Fruit fly (Drosophila melanogaster) whole organism, embryonic: ENCODE data around the gene CG32214.
A peak's percentile ranks its signal among the peaks of the same experiment; 100 is the strongest.

Source experiments
- Abd-B ChIP-seq: fragments of 200-800 bp; sonication (Bioruptor generic); optimal IDR thresholded peaks from 2 replicates; lab custom pipeline; 2018; ENCODE audit warnings: missing biosample characterization, mild to moderate bottlenecking, missing genetic modification characterization, moderate library complexity
- Ada2b ChIP-seq: fragments of 200-800 bp; sonication (Bioruptor generic); IDR thresholded peaks from 2 replicates; pipeline ENCODE4 v1.3.6; 2022; ENCODE audit warnings: missing biosample characterization, missing genetic modification characterization
- Atf3 ChIP-seq: fragments of 200-800 bp; sonication (Bioruptor generic); optimal IDR thresholded peaks from 3 replicates; lab custom pipeline; 2016; ENCODE audit warnings: missing biosample characterization, missing genetic modification characterization
- CG10321 ChIP-seq: fragments of 200-800 bp; sonication (Bioruptor generic); IDR thresholded peaks from 2 replicates; pipeline ENCODE4 v1.3.6; 2022; ENCODE audit warnings: missing biosample characterization, missing genetic modification characterization
- CG11696 ChIP-seq: fragments of 200-800 bp; sonication (Bioruptor generic); IDR thresholded peaks from 2 replicates; pipeline ENCODE4 v1.3.6; 2022; ENCODE audit warnings: missing biosample characterization, missing genetic modification characterization
- CG12236 ChIP-seq: fragments of 200-800 bp; sonication (Bioruptor generic); optimal IDR thresholded peaks from 2 replicates; lab custom pipeline; 2016; ENCODE audit warnings: missing biosample characterization, missing genetic modification characterization
- CG12299 ChIP-seq: fragments of 200-800 bp; sonication (Bioruptor generic); optimal IDR thresholded peaks from 2 replicates; lab custom pipeline; 2018; ENCODE audit warnings: missing biosample characterization, mild to moderate bottlenecking, missing genetic modification characterization
- CG12659 ChIP-seq: fragments of 200-800 bp; sonication (Bioruptor generic); optimal IDR thresholded peaks from 3 replicates; lab custom pipeline; 2017; ENCODE audit warnings: mild to moderate bottlenecking, missing biosample characterization, missing genetic modification reagents, missing genetic modification characterization
- CG12942 ChIP-seq: fragments of 200-800 bp; sonication (Bioruptor generic); optimal IDR thresholded peaks from 3 replicates; lab custom pipeline; 2016; ENCODE audit warnings: missing biosample characterization, missing genetic modification characterization
- CG13624 ChIP-seq: fragments of 200-800 bp; sonication (Bioruptor generic); optimal IDR thresholded peaks from 2 replicates; lab custom pipeline; 2016; ENCODE audit warnings: missing biosample characterization, missing genetic modification characterization
- CG15601 ChIP-seq: fragments of 200-800 bp; sonication (Bioruptor generic); optimal IDR thresholded peaks from 3 replicates; lab custom pipeline; 2019; ENCODE audit warnings: missing biosample characterization, mild to moderate bottlenecking, missing genetic modification characterization, moderate library complexity
- CG17829 ChIP-seq: fragments of 200-800 bp; optimal IDR thresholded peaks from 2 replicates; lab custom pipeline; 2019; ENCODE audit warnings: missing biosample characterization, mild to moderate bottlenecking, missing genetic modification characterization, moderate library complexity
- CG18599 ChIP-seq: fragments of 200-800 bp; sonication (Bioruptor generic); optimal IDR thresholded peaks from 3 replicates; lab custom pipeline; 2017; ENCODE audit warnings: missing biosample characterization, missing genetic modification characterization, mild to moderate bottlenecking, moderate library complexity, missing genetic modification reagents
- CG31365 ChIP-seq: fragments of 200-800 bp; sonication (Bioruptor generic); optimal IDR thresholded peaks from 2 replicates; lab custom pipeline; 2018; ENCODE audit warnings: missing biosample characterization, mild to moderate bottlenecking, missing genetic modification characterization
- CG32772 ChIP-seq: fragments of 200-800 bp; sonication (Bioruptor generic); IDR thresholded peaks from 2 replicates; pipeline ENCODE4 v1.3.6; 2022; ENCODE audit warnings: missing biosample characterization, missing genetic modification characterization
- CG3281 ChIP-seq: fragments of 200-800 bp; sonication (Bioruptor generic); optimal IDR thresholded peaks from 3 replicates; lab custom pipeline; 2017; ENCODE audit warnings: missing biosample characterization, mild to moderate bottlenecking, missing genetic modification characterization
- CG3838 ChIP-seq: fragments of 200-800 bp; sonication (Bioruptor generic); optimal IDR thresholded peaks from 3 replicates; lab custom pipeline; 2016; ENCODE audit warnings: missing biosample characterization, missing genetic modification characterization
- CG42726 ChIP-seq: fragments of 200-800 bp; sonication (Bioruptor generic); IDR thresholded peaks from 2 replicates; pipeline ENCODE4 v1.3.6; 2022; ENCODE audit warnings: missing biosample characterization, missing genetic modification characterization; ENCODE audit not compliant: partially characterized antibody
- CG4282 ChIP-seq: fragments of 200-800 bp; sonication (Bioruptor generic); optimal IDR thresholded peaks from 2 replicates; lab custom pipeline; 2016; ENCODE audit warnings: missing biosample characterization, missing genetic modification characterization
- CG4328 ChIP-seq: fragments of 200-800 bp; sonication (Bioruptor generic); optimal IDR thresholded peaks from 3 replicates; lab custom pipeline; 2017; ENCODE audit warnings: missing biosample characterization, missing genetic modification reagents, missing genetic modification characterization
- CG5953 ChIP-seq: fragments of 200-800 bp; sonication (Bioruptor generic); IDR thresholded peaks from 2 replicates; pipeline ENCODE4 v1.3.6; 2022; ENCODE audit warnings: missing biosample characterization, missing genetic modification characterization
- CG7556 ChIP-seq: fragments of 200-800 bp; sonication (Bioruptor generic); optimal IDR thresholded peaks from 2 replicates; lab custom pipeline; 2017; ENCODE audit warnings: missing biosample characterization, mild to moderate bottlenecking, missing genetic modification characterization
- CG8281 ChIP-seq: fragments of 200-800 bp; sonication (Bioruptor generic); optimal IDR thresholded peaks from 2 replicates; lab custom pipeline; 2018; ENCODE audit warnings: missing biosample characterization, mild to moderate bottlenecking, missing genetic modification characterization, moderate library complexity
- CG8388 ChIP-seq: fragments of 200-800 bp; sonication (Bioruptor generic); optimal IDR thresholded peaks from 2 replicates; lab custom pipeline; 2019; ENCODE audit warnings: missing biosample characterization, mild to moderate bottlenecking, missing genetic modification characterization, moderate library complexity
- CG9437 ChIP-seq: fragments of 200-800 bp; sonication (Bioruptor generic); optimal IDR thresholded peaks from 2 replicates; lab custom pipeline; 2018; ENCODE audit warnings: missing biosample characterization, mild to moderate bottlenecking, missing genetic modification characterization
- CTCF ChIP-seq: fragments of 200-800 bp; sonication (Bioruptor generic); optimal IDR thresholded peaks from 2 replicates; lab custom pipeline; 2017; ENCODE audit warnings: missing biosample characterization, mild to moderate bottlenecking, missing genetic modification characterization, moderate library complexity
- Ets97D ChIP-seq: fragments of 200-800 bp; sonication (Bioruptor generic); optimal IDR thresholded peaks from 3 replicates; lab custom pipeline; 2016; ENCODE audit warnings: missing biosample characterization, missing genetic modification characterization
- Gsc ChIP-seq: fragments of 200-800 bp; sonication (Bioruptor generic); IDR thresholded peaks from 2 replicates; pipeline ENCODE4 v1.3.6; 2022; ENCODE audit warnings: missing biosample characterization, missing genetic modification characterization
- Gug ChIP-seq: fragments of 200-800 bp; sonication (Bioruptor generic); IDR thresholded peaks from 4 replicates; pipeline ENCODE4 v1.3.6; 2022; ENCODE audit warnings: missing biosample characterization, missing genetic modification characterization
- HLH3B ChIP-seq: fragments of 200-800 bp; sonication (Bioruptor generic); IDR thresholded peaks from 2 replicates; pipeline ENCODE4 v1.3.6; 2022; ENCODE audit warnings: missing biosample characterization, missing genetic modification characterization
- HmgZ ChIP-seq: fragments of 200-800 bp; sonication (Bioruptor generic); optimal IDR thresholded peaks from 2 replicates; lab custom pipeline; 2018; ENCODE audit warnings: missing biosample characterization, mild to moderate bottlenecking, missing genetic modification characterization
- Lpt ChIP-seq: fragments of >200 bp; optimal IDR thresholded peaks from 2 replicates; lab custom pipeline; 2018; ENCODE audit warnings: missing biosample characterization, missing genetic modification characterization
- MESR4 ChIP-seq: fragments of 200-800 bp; sonication (Bioruptor generic); optimal IDR thresholded peaks from 2 replicates; lab custom pipeline; 2018; ENCODE audit warnings: missing biosample characterization, mild to moderate bottlenecking, missing genetic modification characterization, moderate library complexity
- Meics ChIP-seq: fragments of 200-800 bp; sonication (Bioruptor generic); optimal IDR thresholded peaks from 2 replicates; lab custom pipeline; 2017; ENCODE audit warnings: missing biosample characterization, mild to moderate bottlenecking, missing genetic modification characterization
- NC2β ChIP-seq: fragments of 200-800 bp; sonication (Bioruptor generic); optimal IDR thresholded peaks from 2 replicates; lab custom pipeline; 2016; ENCODE audit warnings: missing biosample characterization, missing genetic modification characterization
- Pdp1 ChIP-seq, 2 experiments: fragments of 200-800 bp; sonication (Bioruptor generic); optimal IDR thresholded peaks; 3 replicates each; lab custom pipeline; 2016; ENCODE audit warnings: missing biosample characterization in 2 of 2, missing genetic modification characterization in 2 of 2, mild to moderate bottlenecking in 1 of 2, moderate library complexity in 1 of 2
- Ptx1 ChIP-seq: fragments of 200-800 bp; sonication (Bioruptor generic); IDR thresholded peaks from 2 replicates; pipeline ENCODE4 v1.3.6; 2022; ENCODE audit warnings: missing biosample characterization, missing genetic modification characterization
- Rx ChIP-seq: fragments of 200-800 bp; sonication (Bioruptor generic); IDR thresholded peaks from 2 replicates; pipeline ENCODE4 v1.3.6; 2022; ENCODE audit warnings: missing biosample characterization, missing genetic modification characterization
- az2 ChIP-seq: fragments of 200-800 bp; sonication (Bioruptor generic); optimal IDR thresholded peaks from 3 replicates; lab custom pipeline; 2016; ENCODE audit warnings: missing biosample characterization, missing genetic modification characterization
- dysf ChIP-seq: fragments of 200-800 bp; sonication (Bioruptor generic); IDR thresholded peaks from 3 replicates; pipeline ENCODE4 v1.3.6; 2022; ENCODE audit warnings: missing biosample characterization, missing genetic modification characterization
- ftz-f1 ChIP-seq: fragments of 200-800 bp; sonication (Bioruptor generic); optimal IDR thresholded peaks from 2 replicates; lab custom pipeline; 2016; ENCODE audit warnings: missing biosample characterization, missing genetic modification characterization
- gce ChIP-seq: fragments of 200-800 bp; sonication (Bioruptor generic); IDR thresholded peaks from 3 replicates; pipeline ENCODE4 v1.3.6; 2022; ENCODE audit warnings: missing biosample characterization, missing genetic modification characterization
- h ChIP-seq: fragments of >200 bp; optimal IDR thresholded peaks from 2 replicates; lab custom pipeline; 2017
- nmo ChIP-seq: fragments of 200-800 bp; sonication (Bioruptor generic); optimal IDR thresholded peaks from 2 replicates; lab custom pipeline; 2018; ENCODE audit warnings: missing biosample characterization, mild to moderate bottlenecking, missing genetic modification characterization, moderate library complexity
- org-1 ChIP-seq: fragments of 200-800 bp; sonication (Bioruptor generic); optimal IDR thresholded peaks from 2 replicates; lab custom pipeline; 2017; ENCODE audit warnings: missing biosample characterization, missing genetic modification characterization
- prd ChIP-seq, 3 experiments: fragments of >200 bp in 2 of 3; fragments of 200-800 bp in 1 of 3; sonication (Bioruptor generic) in 1 of 3; optimal IDR thresholded peaks in 2 of 3; IDR thresholded peaks in 1 of 3; 2 replicates in 2 of 3; 3 replicates in 1 of 3; pipeline versions ENCODE4 v1.3.6 to Lab custom; 2017 to 2022; ENCODE audit warnings: missing biosample characterization in 1 of 3, missing genetic modification characterization in 1 of 3
- shn ChIP-seq: fragments of 200-800 bp; sonication (Bioruptor generic); optimal IDR thresholded peaks from 3 replicates; lab custom pipeline; 2016; ENCODE audit warnings: missing biosample characterization, missing genetic modification characterization
- sima ChIP-seq: fragments of 200-800 bp; sonication (Bioruptor generic); optimal IDR thresholded peaks from 2 replicates; lab custom pipeline; 2016; ENCODE audit warnings: missing biosample characterization, missing genetic modification characterization
- so ChIP-seq: fragments of 200-800 bp; sonication (Bioruptor generic); IDR thresholded peaks from 3 replicates; pipeline ENCODE4 v1.3.6; 2022; ENCODE audit warnings: missing biosample characterization, missing genetic modification characterization
- stwl ChIP-seq: fragments of 200-800 bp; sonication (Bioruptor generic); optimal IDR thresholded peaks from 3 replicates; lab custom pipeline; 2018; ENCODE audit warnings: missing biosample characterization, mild to moderate bottlenecking, missing genetic modification characterization, moderate library complexity
- tup ChIP-seq: fragments of 200-800 bp; sonication (Bioruptor generic); optimal IDR thresholded peaks from 2 replicates; lab custom pipeline; 2016; ENCODE audit warnings: missing biosample characterization, mild to moderate bottlenecking, missing genetic modification characterization, moderate library complexity
- zen2 ChIP-seq: fragments of 200-800 bp; sonication (Bioruptor generic); IDR thresholded peaks from 3 replicates; pipeline ENCODE4 v1.3.6; 2022; ENCODE audit warnings: missing biosample characterization, missing genetic modification characterization; ENCODE audit not compliant: partially characterized antibody
- zfh1 ChIP-seq: fragments of 200-800 bp; sonication (Bioruptor generic); IDR thresholded peaks from 3 replicates; pipeline ENCODE4 v1.3.6; 2022; ENCODE audit warnings: missing biosample characterization, missing genetic modification characterization

CG32214 gene

DNA sequence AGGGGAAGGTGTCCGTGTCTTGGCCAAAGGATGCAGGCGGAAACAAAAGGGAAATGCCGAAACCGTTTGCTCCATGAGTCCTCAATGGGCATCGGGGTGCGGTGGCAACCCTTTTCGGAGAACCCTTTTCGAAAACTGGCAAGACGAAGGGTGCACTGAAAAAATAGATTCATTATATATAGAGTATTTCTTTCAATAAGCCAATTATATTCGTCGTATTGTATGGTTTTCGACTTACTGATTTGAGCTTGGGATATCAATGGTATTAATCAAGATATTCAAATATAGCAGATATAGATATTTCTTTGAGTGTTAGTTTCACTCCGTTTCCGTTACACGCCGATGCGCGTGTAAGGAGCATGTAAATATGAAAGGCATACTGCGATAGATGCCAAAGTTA lies 24.9 kb upstream of the CG32214 start (continued):
- TF ChIP-seq CG9437 (GFP tag; lab: Kevin White, UChicago), result no peak
- no peak for TF ChIP-seq Atf3 (GFP tag; lab: Kevin White, UChicago)
- TF ChIP-seq CG8388 (GFP tag; lab: Kevin White, UChicago), result no peak
- no peak for TF ChIP-seq Rx (GFP tag; lab: Robert Waterston, UW)
- no peak for TF ChIP-seq CG17829
- no peak for TF ChIP-seq so (GFP tag; lab: Robert Waterston, UW)
- no peak for TF ChIP-seq HmgZ (tag; lab: Kevin White, UChicago)
- TF ChIP-seq Abd-B (GFP tag; lab: Kevin White, UChicago), result no peak
- no peak for TF ChIP-seq dysf (GFP tag; lab: Robert Waterston, UW)
- no peak for TF ChIP-seq CG5953
- TF ChIP-seq gce, result no peak
- TF ChIP-seq Meics, result peak; percentile 18
- TF ChIP-seq CG12659 (GFP tag; lab: Kevin White, UChicago), result no peak
- no peak for TF ChIP-seq CG32772
- TF ChIP-seq shn, result no peak
- TF ChIP-seq CG12236 (GFP tag; lab: Kevin White, UChicago), result no peak
- no peak for TF ChIP-seq CG12942 (GFP tag; lab: Kevin White, UChicago)
- no peak for TF ChIP-seq CG8281 (tag; lab: Kevin White, UChicago)
- no peak for TF ChIP-seq prd (optimal IDR thresholded peaks at IDR 0.05; lab: Kevin White, UChicago)
- no peak for TF ChIP-seq prd (GFP tag; IDR thresholded peaks at IDR 0.05; lab: Robert Waterston, UW)
- no peak for TF ChIP-seq zfh1 (GFP tag; lab: Robert Waterston, UW)
- TF ChIP-seq sima (GFP tag; lab: Kevin White, UChicago), result no peak
- TF ChIP-seq ftz-f1 (GFP tag; lab: Kevin White, UChicago), result no peak
- TF ChIP-seq h (lab: Kevin White, UChicago), result no peak
- TF ChIP-seq Lpt (GFP tag; lab: Kevin White, UChicago), result no peak
- no peak for TF ChIP-seq CG3281
- no peak for TF ChIP-seq CG10321
- TF ChIP-seq CG4328, result no peak
- no peak for TF ChIP-seq Gug (GFP tag; lab: Robert Waterston, UW)
- no peak for TF ChIP-seq NC2β (GFP tag; lab: Kevin White, UChicago)
- 0 out of 2 replicates have a peak, but pooled peaks have one; percentile 9 for TF ChIP-seq Ada2b (GFP tag; lab: Robert Waterston, UW)
- TF ChIP-seq CG18599, result peak; percentile 33
- no peak for TF ChIP-seq CG11696 (GFP tag; lab: Robert Waterston, UW)
- TF ChIP-seq Ptx1 (GFP tag; lab: Robert Waterston, UW), result peak; percentile 26; the same call in 1 of the 2 replicates
- TF ChIP-seq CG7556 (GFP tag; lab: Kevin White, UChicago), result no peak
- TF ChIP-seq az2 (GFP tag; lab: Kevin White, UChicago), result no peak
- TF ChIP-seq nmo, result no peak
- TF ChIP-seq Gsc (GFP tag; lab: Robert Waterston, UW), result no peak
- TF ChIP-seq CG12299 (tag; lab: Kevin White, UChicago), result no peak
- TF ChIP-seq CG42726 (GFP tag; lab: Robert Waterston, UW), result no peak
- TF ChIP-seq CG13624 (GFP tag; lab: Kevin White, UChicago), result no peak
- TF ChIP-seq HLH3B, result no peak
- no peak for TF ChIP-seq stwl (tag; lab: Kevin White, UChicago)
- no peak for TF ChIP-seq zen2 (GFP tag; lab: Robert Waterston, UW)
- no peak for TF ChIP-seq tup (GFP tag; lab: Kevin White, UChicago)
- no peak for TF ChIP-seq MESR4 (GFP tag; lab: Kevin White, UChicago)
- TF ChIP-seq Pdp1 (GFP tag; optimal IDR thresholded peaks at IDR 0.05; lab: Kevin White, UChicago), result no peak
- TF ChIP-seq CG3838, result no peak
- no peak for TF ChIP-seq CG4282 (GFP tag; lab: Kevin White, UChicago)
- no peak for TF ChIP-seq org-1 (GFP tag; lab: Kevin White, UChicago)
- TF ChIP-seq CG15601, result no peak
- TF ChIP-seq CG31365 (tag; lab: Kevin White, UChicago), result no peak
- no peak for TF ChIP-seq Ets97D (GFP tag; lab: Kevin White, UChicago)
- TF ChIP-seq CTCF (GFP tag; lab: Kevin White, UChicago), result no peak
